Fruit fly (Drosophila melanogaster): ENCODE results near the gene CG17896.
A peak's percentile ranks its signal among the peaks of the same experiment; 100 is the strongest.

CG17896 gene

dm6 chrX:526479-527071 is 33.3 kb upstream of the CG17896 start (continued):
- TF ChIP-seq CG12769 (tag; optimal IDR thresholded peaks at IDR 0.05): no peak
- peak; percentile 76 for TF ChIP-seq CG12391 (tag; optimal IDR thresholded peaks at IDR 0.05)
- peak; percentile 61 for TF ChIP-seq btn (GFP tag; optimal IDR thresholded peaks at IDR 0.05)
- peak; percentile 38; the same call in 1 of the 3 replicates for TF ChIP-seq ken (GFP tag; IDR thresholded peaks at IDR 0.05)
- TF ChIP-seq dimm (GFP tag; IDR thresholded peaks at IDR 0.05): no peak
- TF ChIP-seq CG13775 (GFP tag; optimal IDR thresholded peaks at IDR 0.05): peak; percentile 72
- peak; percentile 37 for TF ChIP-seq unpg (GFP tag; optimal IDR thresholded peaks at IDR 0.05)
- 0 out of 3 replicates have a peak, but pooled peaks have one; percentile 42 for TF ChIP-seq CG11093 (GFP tag; IDR thresholded peaks at IDR 0.05)
- TF ChIP-seq NK7.1 (GFP tag; optimal IDR thresholded peaks at IDR 0.05): peak; percentile 4
- TF ChIP-seq GATAe (GFP tag; conservative IDR thresholded peaks at IDR 0.05): no peak
- TF ChIP-seq hth (optimal IDR thresholded peaks at IDR 0.05): no peak
- peak; percentile 79 for TF ChIP-seq CG17328 (GFP tag; IDR thresholded peaks at IDR 0.05)
- peak; percentile 54 for TF ChIP-seq D19A (tag; optimal IDR thresholded peaks at IDR 0.05)
- TF ChIP-seq D (optimal IDR thresholded peaks at IDR 0.05): no peak
- peak; percentile 61 for TF ChIP-seq D (GFP tag; optimal IDR thresholded peaks at IDR 0.05)
- TF ChIP-seq CG3407 (GFP tag; optimal IDR thresholded peaks at IDR 0.05): no peak
- no peak for TF ChIP-seq CG18619 (GFP tag; optimal IDR thresholded peaks at IDR 0.05)
- peak; percentile 17 to 30 for TF ChIP-seq dpn (GFP tag; optimal IDR thresholded peaks at IDR 0.05)
- TF ChIP-seq CG6175 (GFP tag; IDR thresholded peaks at IDR 0.05): no peak
- TF ChIP-seq CG14441 (GFP tag; IDR thresholded peaks at IDR 0.05): no peak
- peak; percentile 22 for TF ChIP-seq CG2678 (tag; optimal IDR thresholded peaks at IDR 0.05)
- TF ChIP-seq CG4617 (GFP tag; optimal IDR thresholded peaks at IDR 0.05; ENCODE audit: borderline replicate concordance): peak; percentile 4
- TF ChIP-seq CG13424 (tag; optimal IDR thresholded peaks at IDR 0.05): peak; percentile 31
- peak; percentile 57 for TF ChIP-seq org-1 (GFP tag; optimal IDR thresholded peaks at IDR 0.05)
- TF ChIP-seq CG10274 (GFP tag; optimal IDR thresholded peaks at IDR 0.05): no peak
- peak; percentile 32 for TF ChIP-seq CG12744 (GFP tag; optimal IDR thresholded peaks at IDR 0.05)
- TF ChIP-seq lola (GFP tag; optimal IDR thresholded peaks at IDR 0.05): peak in 1 of 3 experiments; percentile 85
- TF ChIP-seq wdn (GFP tag; IDR thresholded peaks at IDR 0.05): no peak
- no peak for TF ChIP-seq Ets97D (GFP tag; optimal IDR thresholded peaks at IDR 0.05)
- TF ChIP-seq otp (GFP tag; IDR thresholded peaks at IDR 0.05): 0 out of 3 replicates have a peak, but pooled peaks have one; percentile 45
- peak; percentile 59 to 91 for TF ChIP-seq chif (GFP tag; optimal IDR thresholded peaks at IDR 0.05)
- TF ChIP-seq tin (GFP tag; optimal IDR thresholded peaks at IDR 0.05): peak; percentile 65
- TF ChIP-seq CG17829 (tag; optimal IDR thresholded peaks at IDR 0.05): peak; percentile 83
- no peak for TF ChIP-seq CG3726 (GFP tag; IDR thresholded peaks at IDR 0.05)
- TF ChIP-seq CG10979 (tag; optimal IDR thresholded peaks at IDR 0.05): peak; percentile 86
- TF ChIP-seq bigmax (GFP tag; optimal IDR thresholded peaks at IDR 0.05): no peak
- TF ChIP-seq CG7745 (tag; optimal IDR thresholded peaks at IDR 0.05): peak; percentile 15
- TF ChIP-seq gce (GFP tag; IDR thresholded peaks at IDR 0.05): no peak
- TF ChIP-seq repo (GFP tag; optimal IDR thresholded peaks at IDR 0.05): peak; percentile 59
- peak; percentile 90 for TF ChIP-seq Med (GFP tag)
- TF ChIP-seq inv (GFP tag; IDR thresholded peaks at IDR 0.05; ENCODE audit: partially characterized antibody): no peak
- TF ChIP-seq stwl (tag; optimal IDR thresholded peaks at IDR 0.05): peak; percentile 47
- peak; percentile 75 for TF ChIP-seq gem (tag; optimal IDR thresholded peaks at IDR 0.05)
- TF ChIP-seq CG1233 (GFP tag; optimal IDR thresholded peaks at IDR 0.05): peak; percentile 42
- TF ChIP-seq Mad (GFP tag; optimal IDR thresholded peaks at IDR 0.05): peak; percentile 38
- no peak for TF ChIP-seq disco-r (GFP tag; optimal IDR thresholded peaks at IDR 0.05)
- TF ChIP-seq Hsf (GFP tag; optimal IDR thresholded peaks at IDR 0.05): peak; percentile 68
- peak; percentile 8 for TF ChIP-seq CG17359 (tag; optimal IDR thresholded peaks at IDR 0.05)
- no peak for TF ChIP-seq PHDP (tag; optimal IDR thresholded peaks at IDR 0.05)
- TF ChIP-seq Ada2b (GFP tag; IDR thresholded peaks at IDR 0.05): no peak

Measured in whole organism, embryonic.